Worm (Caenorhabditis elegans): ENCODE measurements around the gene fbxa-80.
"Not testable (repeated sequence)": the region's sequence is repeated elsewhere in the genome, so short reads cannot be mapped to it uniquely, and the experiment has no call there.

- not testable (repeated sequence) for TF ChIP-seq aly-2, ZK546.5, nhr-11, mbf-1 (tag; optimal IDR thresholded peaks at IDR 0.05)
Observed at ce11 chrIII:1266799-1267198, 48.2 kb downstream of the fbxa-80 start, which contains the start of gene fbxa-151.
